Worm (Caenorhabditis elegans): ENCODE data around the gene gpa-17.

Gene gpa-17

ce11 chrIII:2578993-2579392, 7.4 kb upstream of the gpa-17 start, which contains the start of gene Y71H2B.8:
TSS of gene Y71H2B.8 (plus strand) at chrIII:2579293.
- TF ChIP-seq Y105C5A.15 (GFP tag; IDR thresholded peaks at IDR 0.05) (no peak), ceh-82 (tag; optimal IDR thresholded peaks at IDR 0.05) (no peak), dpl-1 (GFP tag; optimal IDR thresholded peaks at IDR 0.05) (no peak), nhr-41 (GFP tag; IDR thresholded peaks at IDR 0.05) (no peak), hlh-30 (tag; optimal IDR thresholded peaks at IDR 0.05; ENCODE audit: insufficient read depth) (no peak), lim-7 (GFP tag; IDR thresholded peaks at IDR 0.05) (no peak), nhr-76 (tag; optimal IDR thresholded peaks at IDR 0.05) (no peak), egl-43 (GFP tag; IDR thresholded peaks at IDR 0.05) (no peak), fkh-10 (GFP tag; optimal IDR thresholded peaks at IDR 0.05) (no peak), F37D6.2 (tag; optimal IDR thresholded peaks at IDR 0.05) (no peak), F49E8.2 (tag; optimal IDR thresholded peaks at IDR 0.05; ENCODE audit: borderline replicate concordance) (no peak)

ce11 chrIII:2583302-2583701, 3.1 kb upstream of the gpa-17 start:
- TF ChIP-seq lin-38 (GFP tag; IDR thresholded peaks at IDR 0.05) (peak; percentile 56), mdt-29 (GFP tag; IDR thresholded peaks at IDR 0.05) (0 out of 2 replicates have a peak, but pooled peaks have one; percentile 20), set-16 (GFP tag; IDR thresholded peaks at IDR 0.05) (0 out of 2 replicates have a peak, but pooled peaks have one; percentile 9)

- TF ChIP-seq attf-4 (tag; optimal IDR thresholded peaks at IDR 0.05): no peak
- TF ChIP-seq D1046.2 (GFP tag; IDR thresholded peaks at IDR 0.05): 0 out of 2 replicates have a peak, but pooled peaks have one; percentile 66
- TF ChIP-seq unc-39 (tag; optimal IDR thresholded peaks at IDR 0.05): no peak
- TF ChIP-seq ZK337.2 (GFP tag; IDR thresholded peaks at IDR 0.05): no peak
- no peak for TF ChIP-seq F26F4.8 (GFP tag; conservative IDR thresholded peaks at IDR 0.05)
- TF ChIP-seq T26A8.4 (GFP tag; IDR thresholded peaks at IDR 0.05): no peak
- TF ChIP-seq Y75B8A.6 (GFP tag; IDR thresholded peaks at IDR 0.05): no peak
- peak; percentile 78 for TF ChIP-seq T20F7.1 (GFP tag; optimal IDR thresholded peaks at IDR 0.05)
- no peak for TF ChIP-seq ztf-11 (tag; optimal IDR thresholded peaks at IDR 0.05)
- peak; percentile 33 for TF ChIP-seq F49E8.2 (tag; optimal IDR thresholded peaks at IDR 0.05; ENCODE audit: borderline replicate concordance)
- peak; percentile 90 for TF ChIP-seq spr-1 (tag; optimal IDR thresholded peaks at IDR 0.05)
- no peak for TF ChIP-seq fos-1 (tag; optimal IDR thresholded peaks at IDR 0.05)
- TF ChIP-seq daf-8 (GFP tag; IDR thresholded peaks at IDR 0.05): no peak
- peak; percentile 88 for TF ChIP-seq egl-43 (GFP tag; IDR thresholded peaks at IDR 0.05)
- TF ChIP-seq php-3 (GFP tag; IDR thresholded peaks at IDR 0.05): no peak
- no peak for TF ChIP-seq snpc-4 (tag; optimal IDR thresholded peaks at IDR 0.05)
- TF ChIP-seq daf-16 (GFP tag; optimal IDR thresholded peaks at IDR 0.05): peak in 1 of 2 experiments; percentile 30
- TF ChIP-seq daf-16 (tag; optimal IDR thresholded peaks at IDR 0.05): peak; percentile 40
- no peak for TF ChIP-seq lin-15B (tag; optimal IDR thresholded peaks at IDR 0.05)
- peak; percentile 69 for TF ChIP-seq ama-1 (optimal IDR thresholded peaks at IDR 0.05)
- TF ChIP-seq hif-1 (tag; optimal IDR thresholded peaks at IDR 0.05): peak in 1 of 2 experiments; percentile 59
- no peak for TF ChIP-seq Y105C5A.15 (GFP tag; IDR thresholded peaks at IDR 0.05)
- TF ChIP-seq unc-130 (GFP tag; optimal IDR thresholded peaks at IDR 0.05): peak; percentile 44
- TF ChIP-seq ceh-82 (tag; optimal IDR thresholded peaks at IDR 0.05): no peak
- no peak for TF ChIP-seq cey-2 (tag; optimal IDR thresholded peaks at IDR 0.05; ENCODE audit: borderline replicate concordance, insufficient read depth)
- peak; percentile 92 for TF ChIP-seq lin-38 (GFP tag; IDR thresholded peaks at IDR 0.05)
- TF ChIP-seq nhr-48 (tag; optimal IDR thresholded peaks at IDR 0.05): peak; percentile 57
- no peak for TF ChIP-seq nhr-111 (GFP tag; optimal IDR thresholded peaks at IDR 0.05)
- peak; percentile 29 for TF ChIP-seq nhr-25 (tag; optimal IDR thresholded peaks at IDR 0.05; ENCODE audit: borderline replicate concordance, insufficient read depth)
- peak; percentile 88 for TF ChIP-seq hmg-1.1 (GFP tag; IDR thresholded peaks at IDR 0.05)
- peak; percentile 51; the same call in 1 of the 2 replicates for TF ChIP-seq vab-7 (GFP tag; IDR thresholded peaks at IDR 0.05)
- TF ChIP-seq nhr-237 (tag; optimal IDR thresholded peaks at IDR 0.05): no peak
- peak; percentile 73 to 96 for TF ChIP-seq lsy-2 (tag; optimal IDR thresholded peaks at IDR 0.05)
- TF ChIP-seq spr-3 (GFP tag; optimal IDR thresholded peaks at IDR 0.05): peak; percentile 72
- TF ChIP-seq dve-1 (tag; optimal IDR thresholded peaks at IDR 0.05; ENCODE audit: insufficient read depth): peak; percentile 94
- peak; percentile 50 for TF ChIP-seq Y5F2A.4 (GFP tag; optimal IDR thresholded peaks at IDR 0.05)
- TF ChIP-seq ceh-20 (GFP tag; IDR thresholded peaks at IDR 0.05): peak; percentile 71; the same call in 1 of the 2 replicates
Observed at ce11 chrIII:2596984-2597454, 10.7 kb downstream of the gpa-17 start, which contains the start of gene apb-1. TSS of gene apb-1 (minus strand) at chrIII:2597034.
